Fruit fly (Drosophila melanogaster): ENCODE data around the gene x16.

x16 gene

dm6 chr2L:6874526-6875198 lies 45.3 kb downstream of the x16 start, which contains the start of gene Nlg2 (continued):
- no peak for TF ChIP-seq Lhr (GFP tag; optimal IDR thresholded peaks at IDR 0.05)
- TF ChIP-seq Nf-YA (GFP tag; IDR thresholded peaks at IDR 0.05), result no peak
- no peak for TF ChIP-seq Hmx (GFP tag; optimal IDR thresholded peaks at IDR 0.05)
- no peak for TF ChIP-seq Pdp1 (GFP tag; optimal IDR thresholded peaks at IDR 0.05)
- TF ChIP-seq CG4854 (GFP tag; optimal IDR thresholded peaks at IDR 0.05), result no peak
- no peak for TF ChIP-seq trh (GFP tag; optimal IDR thresholded peaks at IDR 0.05)
- TF ChIP-seq CG14667 (GFP tag; IDR thresholded peaks at IDR 0.05), result no peak
- TF ChIP-seq H15 (GFP tag; IDR thresholded peaks at IDR 0.05), result no peak
- TF ChIP-seq Abd-B (GFP tag; optimal IDR thresholded peaks at IDR 0.05), result peak; percentile 59
- TF ChIP-seq CG17829 (tag; optimal IDR thresholded peaks at IDR 0.05), result peak; percentile 43
- TF ChIP-seq Lim3 (GFP tag; IDR thresholded peaks at IDR 0.05), result no peak
- no peak for TF ChIP-seq Ets97D (GFP tag; optimal IDR thresholded peaks at IDR 0.05)
- TF ChIP-seq salm (tag; optimal IDR thresholded peaks at IDR 0.05), result peak; percentile 9
- peak in 1 of 2 experiments; percentile 45 for TF ChIP-seq Trl (optimal IDR thresholded peaks at IDR 0.05)
- TF ChIP-seq Trl (GFP tag; optimal IDR thresholded peaks at IDR 0.05), result no peak
- peak; percentile 82 for TF ChIP-seq dmrt99B (tag; optimal IDR thresholded peaks at IDR 0.05)
- no peak for TF ChIP-seq CG6272 (GFP tag; IDR thresholded peaks at IDR 0.05)
- TF ChIP-seq CG6683 (GFP tag; optimal IDR thresholded peaks at IDR 0.05), result peak; percentile 36
- no peak for TF ChIP-seq CG32532 (GFP tag; IDR thresholded peaks at IDR 0.05)
- TF ChIP-seq ems (GFP tag; optimal IDR thresholded peaks at IDR 0.05), result no peak
- TF ChIP-seq CG2678 (tag; optimal IDR thresholded peaks at IDR 0.05), result peak; percentile 89
- TF ChIP-seq CG4820 (GFP tag; optimal IDR thresholded peaks at IDR 0.05), result peak; percentile 4
- TF ChIP-seq Ptx1 (GFP tag; IDR thresholded peaks at IDR 0.05), result peak; percentile 60
- peak; percentile 73 for TF ChIP-seq CG12659 (GFP tag; optimal IDR thresholded peaks at IDR 0.05)
- TF ChIP-seq pfk (GFP tag; optimal IDR thresholded peaks at IDR 0.05), result no peak
- no peak for TF ChIP-seq lov (optimal IDR thresholded peaks at IDR 0.05)
- TF ChIP-seq lov (GFP tag; IDR thresholded peaks at IDR 0.05), result no peak
- no peak for TF ChIP-seq CG10565 (GFP tag; optimal IDR thresholded peaks at IDR 0.05)
- peak; percentile 87 for TF ChIP-seq Ets65A (GFP tag)
- TF ChIP-seq CG6791 (GFP tag; IDR thresholded peaks at IDR 0.05; ENCODE audit: partially characterized antibody), result no peak
- TF ChIP-seq CG18262 (tag; optimal IDR thresholded peaks at IDR 0.05), result peak; percentile 74
- TF ChIP-seq gem (tag; optimal IDR thresholded peaks at IDR 0.05), result peak; percentile 81
- 0 out of 2 replicates have a peak, but pooled peaks have one; percentile 24 for TF ChIP-seq CG3847 (GFP tag; IDR thresholded peaks at IDR 0.05)
- peak; percentile 66 for TF ChIP-seq row (GFP tag; IDR thresholded peaks at IDR 0.05)
- TF ChIP-seq CG14014 (GFP tag; IDR thresholded peaks at IDR 0.05), result peak; percentile 6; the same call in 1 of the 2 replicates
- TF ChIP-seq CG17802 (tag; optimal IDR thresholded peaks at IDR 0.05), result no peak
- TF ChIP-seq CG15011 (GFP tag; optimal IDR thresholded peaks at IDR 0.05), result peak; percentile 56
- TF ChIP-seq CG13287 (GFP tag; IDR thresholded peaks at IDR 0.05; ENCODE audit: partially characterized antibody), result no peak
- peak; percentile 64 for TF ChIP-seq Nf-YC (tag; optimal IDR thresholded peaks at IDR 0.05)
- TF ChIP-seq Atf3 (GFP tag; optimal IDR thresholded peaks at IDR 0.05), result no peak
- peak; percentile 58; the same call in 1 of the 2 replicates for TF ChIP-seq CG16779 (GFP tag; IDR thresholded peaks at IDR 0.05)
- TF ChIP-seq slbo (GFP tag; IDR thresholded peaks at IDR 0.05), result peak; percentile 47; the same call in 1 of the 2 replicates
- TF ChIP-seq CG2712 (tag; optimal IDR thresholded peaks at IDR 0.05), result peak; percentile 69
- peak; percentile 80 for TF ChIP-seq CG31441 (GFP tag; IDR thresholded peaks at IDR 0.05)
- peak; percentile 48 for TF ChIP-seq CG10543 (GFP tag; optimal IDR thresholded peaks at IDR 0.05)
- TF ChIP-seq tio (GFP tag; optimal IDR thresholded peaks at IDR 0.05), result peak; percentile 68
- no peak for TF ChIP-seq bsh (GFP tag; optimal IDR thresholded peaks at IDR 0.05)
- no peak for TF ChIP-seq pros (GFP tag; optimal IDR thresholded peaks at IDR 0.05)
- peak; percentile 84 for TF ChIP-seq CG11504 (tag; optimal IDR thresholded peaks at IDR 0.05)
- peak; percentile 32 for TF ChIP-seq CG18764 (GFP tag; optimal IDR thresholded peaks at IDR 0.05)

All from whole organism, embryonic.